Worm (Caenorhabditis elegans) whole organism, L1 larva: ENCODE measurements around the gene srn-1.

Experiments used
- C04F5.9 ChIP-seq: sonication (generic microtip); optimal IDR thresholded peaks from 2 replicates; lab custom pipeline; 2016; ENCODE audit warnings: missing genetic modification characterization, missing compliant biosample characterization
- F16B12.6 ChIP-seq: fragments of 150-350 bp; optimal IDR thresholded peaks from 2 replicates; lab custom pipeline; 2014; ENCODE audit warnings: missing biosample characterization, missing genetic modification characterization
- Y116A8C.19 ChIP-seq: sonication (generic microtip); optimal IDR thresholded peaks from 2 replicates; lab custom pipeline; 2016; ENCODE audit warnings: missing compliant biosample characterization, missing genetic modification characterization, borderline replicate concordance
- ama-1 ChIP-seq: fragments of 150-350 bp; optimal IDR thresholded peaks from 2 replicates; lab custom pipeline; 2014
- blmp-1 ChIP-seq: fragments of 150-350 bp; optimal IDR thresholded peaks from 2 replicates; lab custom pipeline; 2014; ENCODE audit warnings: missing biosample characterization, missing genetic modification characterization
- ceh-63 ChIP-seq: fragments of 200-800 bp; sonication (Bioruptor generic); optimal IDR thresholded peaks from 2 replicates; lab custom pipeline; 2018; ENCODE audit warnings: mild to moderate bottlenecking, missing genetic modification characterization, missing compliant biosample characterization
- ceh-82 ChIP-seq, 3 experiments: fragments of 150-350 bp in 1 of 3; sonication (generic microtip) in 2 of 3; optimal IDR thresholded peaks; 2 replicates each; lab custom pipeline; 2014 to 2017; ENCODE audit warnings: missing biosample characterization in 3 of 3, missing genetic modification characterization in 3 of 3
- dsc-1 ChIP-seq: sonication (generic microtip); optimal IDR thresholded peaks from 2 replicates; lab custom pipeline; 2016; ENCODE audit warnings: mild to moderate bottlenecking, missing genetic modification characterization, missing compliant biosample characterization
- efl-1 ChIP-seq, 4 experiments: fragments of 150-350 bp; optimal IDR thresholded peaks in 3 of 4; peaks in 1 of 4; 1 replicate in 1 of 4; 2 replicates in 3 of 4; lab custom pipeline; 2014; ENCODE audit warnings: missing biosample characterization in 2 of 4, missing genetic modification characterization in 2 of 4, missing genetic modification reagents in 2 of 4
- efl-3 ChIP-seq: fragments of 200-800 bp; sonication (Bioruptor generic); optimal IDR thresholded peaks from 2 replicates; lab custom pipeline; 2018; ENCODE audit warnings: mild to moderate bottlenecking, missing genetic modification characterization, missing compliant biosample characterization
- elt-2 ChIP-seq: sonication (generic microtip); optimal IDR thresholded peaks from 2 replicates; lab custom pipeline; 2016; ENCODE audit warnings: missing genetic modification characterization, mild to moderate bottlenecking, inconsistent platforms, missing compliant biosample characterization, missing genetic modification reagents
- ets-5 ChIP-seq: fragments of 200-800 bp; sonication (Bioruptor generic); IDR thresholded peaks from 2 replicates; pipeline ENCODE4 v1.3.6; 2022; ENCODE audit warnings: missing genetic modification characterization, missing compliant biosample characterization
- fkh-4 ChIP-seq: sonication (generic microtip); optimal IDR thresholded peaks from 2 replicates; lab custom pipeline; 2016; ENCODE audit warnings: missing compliant biosample characterization, missing genetic modification characterization, borderline replicate concordance
- fkh-8 ChIP-seq: sonication (generic microtip); optimal IDR thresholded peaks from 2 replicates; lab custom pipeline; 2016; ENCODE audit warnings: mild to moderate bottlenecking, missing genetic modification characterization, missing compliant biosample characterization
- fos-1 ChIP-seq: fragments of 150-350 bp; optimal IDR thresholded peaks from 2 replicates; lab custom pipeline; 2014; ENCODE audit warnings: missing biosample characterization, missing genetic modification characterization
- hpl-2 ChIP-seq: fragments of 150-350 bp; optimal IDR thresholded peaks from 2 replicates; lab custom pipeline; 2014; ENCODE audit warnings: missing biosample characterization, missing genetic modification reagents, missing genetic modification characterization
- irx-1 ChIP-seq: sonication (generic microtip); optimal IDR thresholded peaks from 2 replicates; lab custom pipeline; 2016; ENCODE audit warnings: missing genetic modification characterization, missing compliant biosample characterization
- isw-1 ChIP-seq: fragments of 200-800 bp; sonication (Bioruptor generic); IDR thresholded peaks from 2 replicates; pipeline ENCODE4 v1.3.6; 2022; ENCODE audit warnings: missing genetic modification characterization, missing compliant biosample characterization
- lin-13 ChIP-seq: fragments of 150-350 bp; optimal IDR thresholded peaks from 2 replicates; lab custom pipeline; 2014; ENCODE audit warnings: missing biosample characterization, missing genetic modification reagents, missing genetic modification characterization
- lin-14 ChIP-seq: fragments of 200-800 bp; sonication (Bioruptor generic); optimal IDR thresholded peaks from 2 replicates; lab custom pipeline; 2018; ENCODE audit warnings: mild to moderate bottlenecking, missing genetic modification characterization, moderate library complexity, missing compliant biosample characterization
- lir-3 ChIP-seq: sonication (generic microtip); optimal IDR thresholded peaks from 2 replicates; lab custom pipeline; 2016; ENCODE audit warnings: mild to moderate bottlenecking, missing genetic modification characterization, moderate library complexity, missing compliant biosample characterization; ENCODE audit not compliant: poor library complexity
- lsy-2 ChIP-seq, 2 experiments: fragments of 150-350 bp; optimal IDR thresholded peaks; 2 replicates each; lab custom pipeline; 2014; ENCODE audit warnings: missing biosample characterization in 2 of 2, missing genetic modification characterization in 2 of 2
- mab-9 ChIP-seq: fragments of 200-800 bp; sonication (Bioruptor generic); IDR thresholded peaks from 2 replicates; pipeline ENCODE4 v1.3.6; 2022; ENCODE audit warnings: missing genetic modification reagents, missing genetic modification characterization, missing compliant biosample characterization
- mep-1 ChIP-seq: fragments of 150-350 bp; optimal IDR thresholded peaks from 2 replicates; lab custom pipeline; 2014; ENCODE audit warnings: missing biosample characterization, missing genetic modification characterization
- nhr-12 ChIP-seq: sonication (generic microtip); optimal IDR thresholded peaks from 2 replicates; lab custom pipeline; 2017; ENCODE audit warnings: missing biosample characterization, missing genetic modification characterization
- nhr-19 ChIP-seq: fragments of 200-800 bp; sonication (Bioruptor generic); conservative IDR thresholded peaks from 2 replicates; pipeline ENCODE4 v1.3.6; 2022; ENCODE audit warnings: missing genetic modification characterization, missing compliant biosample characterization
- nhr-20 ChIP-seq: sonication (generic microtip); optimal IDR thresholded peaks from 2 replicates; lab custom pipeline; 2016; ENCODE audit warnings: mild to moderate bottlenecking, missing genetic modification characterization, missing compliant biosample characterization
- nhr-28 ChIP-seq: fragments of 150-350 bp; optimal IDR thresholded peaks from 2 replicates; lab custom pipeline; 2014; ENCODE audit warnings: missing biosample characterization, missing genetic modification characterization
- nhr-47 ChIP-seq: sonication (generic microtip); optimal IDR thresholded peaks from 2 replicates; lab custom pipeline; 2016; ENCODE audit warnings: mild to moderate bottlenecking, missing genetic modification characterization, moderate library complexity, missing compliant biosample characterization
- nhr-76 ChIP-seq: sonication (generic microtip); optimal IDR thresholded peaks from 2 replicates; lab custom pipeline; 2017; ENCODE audit warnings: missing biosample characterization, missing genetic modification characterization
- nhr-84 ChIP-seq: sonication (generic microtip); optimal IDR thresholded peaks from 2 replicates; lab custom pipeline; 2017; ENCODE audit warnings: missing biosample characterization, missing genetic modification characterization
- nhr-85 ChIP-seq: sonication (generic microtip); peaks from one replicate; lab custom pipeline; 2016; ENCODE audit warnings: missing genetic modification characterization, inconsistent platforms, missing compliant biosample characterization
- pag-3 ChIP-seq: sonication (generic microtip); optimal IDR thresholded peaks from 2 replicates; lab custom pipeline; 2017; ENCODE audit warnings: missing genetic modification characterization, mild to moderate bottlenecking, missing compliant biosample characterization, antibody characterized with exemption, borderline replicate concordance; ENCODE audit not compliant: insufficient read depth
- pax-3 ChIP-seq: fragments of 200-800 bp; sonication (Bioruptor generic); optimal IDR thresholded peaks from 2 replicates; lab custom pipeline; 2018; ENCODE audit warnings: mild to moderate bottlenecking, missing genetic modification characterization, moderate library complexity, missing compliant biosample characterization
- rnt-1 ChIP-seq: sonication (generic microtip); optimal IDR thresholded peaks from 2 replicates; lab custom pipeline; 2016; ENCODE audit warnings: mild to moderate bottlenecking, missing genetic modification characterization, moderate library complexity, missing compliant biosample characterization
- snu-23 ChIP-seq: sonication (generic microtip); optimal IDR thresholded peaks from 2 replicates; lab custom pipeline; 2016; ENCODE audit warnings: missing genetic modification characterization, missing compliant biosample characterization
- sox-4 ChIP-seq: sonication (generic microtip); optimal IDR thresholded peaks from 2 replicates; lab custom pipeline; 2016; ENCODE audit warnings: missing genetic modification characterization, missing compliant biosample characterization
- sptf-1 ChIP-seq: fragments of 150-350 bp; optimal IDR thresholded peaks from 2 replicates; lab custom pipeline; 2014; ENCODE audit warnings: missing biosample characterization, missing genetic modification characterization
- tlp-1 ChIP-seq: fragments of 150-350 bp; optimal IDR thresholded peaks from 2 replicates; lab custom pipeline; 2014; ENCODE audit warnings: missing biosample characterization, missing genetic modification characterization
- unc-86 ChIP-seq: sonication (generic microtip); optimal IDR thresholded peaks from 2 replicates; lab custom pipeline; 2016; ENCODE audit warnings: missing genetic modification characterization, missing compliant biosample characterization
- vab-15 ChIP-seq: sonication (generic microtip); optimal IDR thresholded peaks from 2 replicates; lab custom pipeline; 2017; ENCODE audit warnings: missing genotype, mild to moderate bottlenecking, missing genetic modification characterization, missing compliant biosample characterization
- xbp-1 ChIP-seq: sonication (generic microtip); optimal IDR thresholded peaks from 2 replicates; lab custom pipeline; 2016; ENCODE audit warnings: missing genetic modification characterization, missing compliant biosample characterization
- zag-1 ChIP-seq: fragments of 150-350 bp; optimal IDR thresholded peaks from 2 replicates; lab custom pipeline; 2014; ENCODE audit warnings: missing biosample characterization, missing genetic modification characterization

The srn-1 gene

ce11 chrV:6270552-6270951 is 15.7 kb downstream of the srn-1 start, which contains the start of gene F31F7.2:
F31F7.2 (plus strand) TSS chrV:6270852.
- no peak for TF ChIP-seq mep-1
- no peak for TF ChIP-seq rnt-1 (tag; lab: Kevin White, UChicago)
- TF ChIP-seq unc-86 (tag; lab: Kevin White, UChicago): no peak
- no peak for TF ChIP-seq nhr-19 (GFP tag; lab: Robert Waterston, UW)
- no peak for TF ChIP-seq nhr-12 (tag; lab: Kevin White, UChicago)

DNA sequence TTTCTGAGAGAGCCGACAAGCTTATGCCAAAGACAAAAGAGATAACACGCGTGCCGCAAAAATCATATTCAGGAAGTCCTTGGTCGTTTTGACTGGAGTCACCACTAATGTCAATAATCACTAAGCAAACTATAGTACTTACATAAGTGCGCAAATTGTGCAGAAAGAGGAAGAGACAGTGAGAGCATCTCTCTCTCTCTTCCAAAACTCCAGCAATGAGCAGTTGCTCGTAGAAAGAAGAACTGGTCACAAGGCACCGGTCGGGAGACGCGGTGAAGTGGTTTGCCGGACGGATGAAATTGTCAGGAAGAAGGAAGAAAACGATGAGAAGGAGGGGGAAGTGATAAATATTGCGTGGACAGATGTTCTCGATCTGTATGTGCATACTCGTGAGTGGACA is 16.1 kb downstream of the srn-1 start:
- no peak for TF ChIP-seq mab-9
- TF ChIP-seq efl-1 (optimal IDR thresholded peaks at IDR 0.05; lab: Kevin White, UChicago): no peak
- TF ChIP-seq efl-1 (GFP tag; optimal IDR thresholded peaks at IDR 0.05 in 1 of 2; lab: Kevin White, UChicago): peak in 1 of 2 experiments; percentile 83
- peak; percentile 41 for TF ChIP-seq lin-14
- TF ChIP-seq rnt-1 (tag; lab: Kevin White, UChicago): peak; percentile 32
- peak; percentile 3 for TF ChIP-seq mep-1
- TF ChIP-seq, all 84 proteins: peak for 4

DNA sequence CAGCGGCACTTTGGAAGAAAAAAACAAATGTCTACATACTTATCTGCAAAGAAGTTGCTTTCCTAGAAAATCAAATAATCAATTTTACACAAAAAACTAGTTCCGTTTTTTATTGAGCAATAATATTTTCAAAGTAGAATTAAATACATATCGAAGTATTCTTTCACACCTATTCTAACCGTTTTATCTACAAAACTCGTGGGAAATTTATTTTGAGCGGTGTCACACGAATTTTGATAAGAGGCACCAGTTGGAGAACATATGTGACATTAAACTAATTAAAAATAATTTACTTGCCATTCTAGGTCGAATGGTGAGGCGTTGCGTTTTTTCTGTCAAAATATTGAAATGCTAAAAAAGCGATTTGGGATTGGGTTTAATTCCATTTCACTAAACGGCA is 17.3 kb downstream of the srn-1 start:
- TF ChIP-seq sox-4 (tag; lab: Kevin White, UChicago): no peak
- TF ChIP-seq elt-2 (tag; lab: Kevin White, UChicago): peak; percentile 47

DNA sequence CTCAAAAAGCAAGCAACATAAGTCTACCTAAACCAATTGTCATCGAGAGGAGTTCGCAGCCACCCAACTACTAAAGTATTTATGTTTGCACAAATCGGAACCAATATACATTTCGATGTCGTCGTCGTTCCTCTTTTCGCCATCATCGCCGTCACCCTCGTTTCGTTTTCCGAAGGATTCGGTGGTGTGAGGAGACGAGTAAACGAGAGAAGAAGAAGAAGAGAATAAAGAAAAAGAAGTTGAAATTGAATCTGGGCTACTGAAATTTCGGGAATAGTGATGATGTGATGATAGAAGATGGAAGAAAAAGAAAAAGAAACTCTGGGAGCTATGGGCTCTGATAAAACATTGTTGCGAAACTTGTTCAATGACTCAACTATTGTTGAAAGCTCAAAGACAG is 17.7 kb downstream of the srn-1 start:
- TF ChIP-seq lin-14 (peak; percentile 23), nhr-47 (tag; lab: Kevin White, UChicago) (no peak)

DNA sequence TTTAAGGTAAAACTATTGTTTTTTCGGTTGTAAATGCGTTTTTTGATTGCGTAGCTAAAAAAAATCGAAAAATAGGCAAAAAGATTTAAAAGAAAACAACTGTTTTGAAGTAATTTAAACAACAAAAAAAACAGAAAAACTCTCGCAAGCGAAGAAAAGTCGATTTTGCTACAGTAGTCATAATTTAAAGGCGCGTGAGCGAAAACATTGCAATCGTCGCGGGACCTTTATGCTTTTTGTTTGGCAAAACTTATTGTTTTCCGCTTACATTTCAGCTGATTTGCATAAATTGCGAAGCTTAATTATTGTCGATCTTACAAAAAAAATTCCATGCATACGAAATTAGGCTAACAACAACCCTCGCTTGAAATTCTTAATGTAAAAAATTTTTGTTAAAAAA is 18.3 kb downstream of the srn-1 start:
- no peak for TF ChIP-seq C04F5.9
- TF ChIP-seq fkh-4: no peak
- no peak for TF ChIP-seq nhr-84 (tag; lab: Kevin White, UChicago)
- TF ChIP-seq xbp-1: no peak
- no peak for TF ChIP-seq efl-3 (GFP tag; lab: Kevin White, UChicago)
- TF ChIP-seq lin-13 (GFP tag; lab: Kevin White, UChicago): no peak

- TF ChIP-seq blmp-1 (tag; lab: Kevin White, UChicago) (peak; percentile 96), sptf-1 (no peak), pax-3 (tag; lab: Kevin White, UChicago) (peak; percentile 25), tlp-1 (no peak), vab-15 (tag; lab: Kevin White, UChicago) (peak; percentile 94), ceh-63 (GFP tag; lab: Kevin White, UChicago) (peak; percentile 20), irx-1 (peak; percentile 89), elt-2 (tag; lab: Kevin White, UChicago) (peak; percentile 21), nhr-19 (GFP tag; lab: Robert Waterston, UW) (peak; percentile 92), lsy-2 (tag; optimal IDR thresholded peaks at IDR 0.05; lab: Kevin White, UChicago) (peak; percentile 92 to 94), isw-1 (peak; percentile 78), dsc-1 (tag; lab: Kevin White, UChicago) (peak; percentile 99), rnt-1 (tag; lab: Kevin White, UChicago) (peak; percentile 96), F16B12.6 (tag; lab: Kevin White, UChicago) (peak; percentile 56), nhr-20 (tag; lab: Kevin White, UChicago) (peak; percentile 97), fkh-8 (tag; lab: Kevin White, UChicago) (peak; percentile 78), zag-1 (tag; lab: Kevin White, UChicago) (peak; percentile 90), ets-5 (no peak), Y116A8C.19 (tag; lab: Kevin White, UChicago) (no peak), fos-1 (tag; lab: Kevin White, UChicago) (peak; percentile 89), nhr-85 (tag; lab: Kevin White, UChicago) (peak; percentile 95), nhr-28 (no peak), ama-1 (lab: Kevin White, UChicago) (peak; percentile 76), lir-3 (tag; lab: Kevin White, UChicago) (peak; percentile 64), ceh-82 (tag; optimal IDR thresholded peaks at IDR 0.05; lab: Kevin White, UChicago) (peak; percentile 92 to 97 (median 93)), pag-3 (tag; lab: Kevin White, UChicago) (no peak), snu-23 (GFP tag; lab: Kevin White, UChicago) (peak; percentile 97), nhr-76 (tag; lab: Kevin White, UChicago) (peak; percentile 5), hpl-2 (GFP tag; lab: Kevin White, UChicago) (peak; percentile 30)
These were observed 18.9 kb downstream of the srn-1 start, which contains the start of gene mrck-1 for ce11 chrV:6267237-6267812. mrck-1 (minus strand) TSS chrV:6267287.
